Fruit fly (Drosophila melanogaster) whole organism, embryonic: ENCODE measurements around the gene fz3.
A peak's percentile ranks its signal among the peaks of the same experiment; 100 is the strongest.

Experiments used
- CG10543 ChIP-seq: fragments of 200-800 bp; sonication (Bioruptor generic); optimal IDR thresholded peaks from 3 replicates; lab custom pipeline; 2017; ENCODE audit warnings: missing biosample characterization, mild to moderate bottlenecking, missing genetic modification characterization, moderate library complexity
- CG11456 ChIP-seq: fragments of 200-800 bp; sonication (Bioruptor generic); IDR thresholded peaks from 3 replicates; pipeline ENCODE4 v1.3.6; 2022; ENCODE audit warnings: missing biosample characterization, missing genetic modification characterization
- CG12104 ChIP-seq: fragments of 200-800 bp; sonication (Bioruptor generic); optimal IDR thresholded peaks from 3 replicates; lab custom pipeline; 2016; ENCODE audit warnings: missing biosample characterization, missing genetic modification characterization
- CG12659 ChIP-seq: fragments of 200-800 bp; sonication (Bioruptor generic); optimal IDR thresholded peaks from 3 replicates; lab custom pipeline; 2017; ENCODE audit warnings: mild to moderate bottlenecking, missing biosample characterization, missing genetic modification reagents, missing genetic modification characterization
- CG13775 ChIP-seq: fragments of 200-800 bp; sonication (Bioruptor generic); optimal IDR thresholded peaks from 3 replicates; lab custom pipeline; 2017; ENCODE audit warnings: missing biosample characterization, mild to moderate bottlenecking, missing genetic modification characterization
- CG1529 ChIP-seq: fragments of 200-800 bp; sonication (Bioruptor generic); optimal IDR thresholded peaks from 3 replicates; lab custom pipeline; 2018; ENCODE audit warnings: missing biosample characterization, missing genetic modification characterization
- CG15514 ChIP-seq: fragments of 200-800 bp; sonication (Bioruptor generic); optimal IDR thresholded peaks from 3 replicates; lab custom pipeline; 2017; ENCODE audit warnings: missing biosample characterization, missing genetic modification characterization, mild to moderate bottlenecking, moderate library complexity, missing genetic modification reagents
- CG16863 ChIP-seq: fragments of 200-800 bp; sonication (Bioruptor generic); optimal IDR thresholded peaks from 3 replicates; lab custom pipeline; 2016; ENCODE audit warnings: missing biosample characterization, missing genetic modification characterization
- CG17359 ChIP-seq: fragments of 200-800 bp; sonication (Bioruptor generic); optimal IDR thresholded peaks from 3 replicates; lab custom pipeline; 2018; ENCODE audit warnings: missing biosample characterization, mild to moderate bottlenecking, missing genetic modification characterization, moderate library complexity
- CG18476 ChIP-seq: fragments of 200-800 bp; sonication (Bioruptor generic); optimal IDR thresholded peaks from 2 replicates; lab custom pipeline; 2016; ENCODE audit warnings: missing biosample characterization, mild to moderate bottlenecking, missing genetic modification characterization
- CG2202 ChIP-seq: fragments of 200-800 bp; sonication (Bioruptor generic); optimal IDR thresholded peaks from 2 replicates; lab custom pipeline; 2018; ENCODE audit warnings: missing biosample characterization, mild to moderate bottlenecking, missing genetic modification characterization
- CG2678 ChIP-seq: fragments of 200-800 bp; sonication (Bioruptor generic); optimal IDR thresholded peaks from 3 replicates; lab custom pipeline; 2019; ENCODE audit warnings: missing biosample characterization, mild to moderate bottlenecking, missing genetic modification characterization, moderate library complexity
- CG2889 ChIP-seq: fragments of 200-800 bp; sonication (Bioruptor generic); IDR thresholded peaks from 3 replicates; pipeline ENCODE4 v1.3.6; 2022; ENCODE audit warnings: missing biosample characterization, missing genetic modification characterization
- CG30431 ChIP-seq: fragments of 200-800 bp; sonication (Bioruptor generic); optimal IDR thresholded peaks from 2 replicates; lab custom pipeline; 2017; ENCODE audit warnings: missing biosample characterization, missing genetic modification characterization
- CG33213 ChIP-seq: fragments of 200-800 bp; sonication (Bioruptor generic); optimal IDR thresholded peaks from 3 replicates; lab custom pipeline; 2016; ENCODE audit warnings: missing biosample characterization, missing genetic modification characterization
- CG3995 ChIP-seq: fragments of 200-800 bp; sonication (Bioruptor generic); optimal IDR thresholded peaks from 3 replicates; lab custom pipeline; 2016; ENCODE audit warnings: missing biosample characterization, missing genetic modification characterization
- CG42726 ChIP-seq: fragments of 200-800 bp; sonication (Bioruptor generic); IDR thresholded peaks from 2 replicates; pipeline ENCODE4 v1.3.6; 2022; ENCODE audit warnings: missing biosample characterization, missing genetic modification characterization; ENCODE audit not compliant: partially characterized antibody
- CG4404 ChIP-seq: fragments of 200-800 bp; sonication (Bioruptor generic); IDR thresholded peaks from 2 replicates; pipeline ENCODE4 v1.3.6; 2022; ENCODE audit warnings: missing biosample characterization, missing genetic modification characterization
- CG4707 ChIP-seq: fragments of 200-800 bp; sonication (Bioruptor generic); optimal IDR thresholded peaks from 2 replicates; lab custom pipeline; 2018; ENCODE audit warnings: missing biosample characterization, mild to moderate bottlenecking, missing genetic modification characterization, moderate library complexity
- CG4820 ChIP-seq: fragments of 200-800 bp; sonication (Bioruptor generic); optimal IDR thresholded peaks from 3 replicates; lab custom pipeline; 2016; ENCODE audit warnings: missing biosample characterization, missing genetic modification characterization
- CG8281 ChIP-seq: fragments of 200-800 bp; sonication (Bioruptor generic); optimal IDR thresholded peaks from 2 replicates; lab custom pipeline; 2018; ENCODE audit warnings: missing biosample characterization, mild to moderate bottlenecking, missing genetic modification characterization, moderate library complexity
- CG8765 ChIP-seq: fragments of 200-800 bp; sonication (Bioruptor generic); IDR thresholded peaks from 2 replicates; pipeline ENCODE4 v1.3.6; 2022; ENCODE audit warnings: missing biosample characterization, missing genetic modification characterization
- CG8924 ChIP-seq: fragments of 200-800 bp; optimal IDR thresholded peaks from 3 replicates; lab custom pipeline; 2019; ENCODE audit warnings: missing biosample characterization, mild to moderate bottlenecking, missing genetic modification characterization, moderate library complexity
- Dll ChIP-seq: fragments of 200-800 bp; sonication (Bioruptor generic); IDR thresholded peaks from 4 replicates; pipeline ENCODE4 v1.3.6; 2022; ENCODE audit warnings: missing biosample characterization, missing genetic modification characterization; ENCODE audit not compliant: partially characterized antibody
- HHEX ChIP-seq: fragments of 200-800 bp; sonication (Bioruptor generic); optimal IDR thresholded peaks from 3 replicates; lab custom pipeline; 2017; ENCODE audit warnings: missing biosample characterization, mild to moderate bottlenecking, missing genetic modification characterization, missing genetic modification reagents
- HmgZ ChIP-seq: fragments of 200-800 bp; sonication (Bioruptor generic); optimal IDR thresholded peaks from 2 replicates; lab custom pipeline; 2018; ENCODE audit warnings: missing biosample characterization, mild to moderate bottlenecking, missing genetic modification characterization
- Hr3 ChIP-seq: fragments of 200-800 bp; sonication (Bioruptor generic); optimal IDR thresholded peaks from 3 replicates; lab custom pipeline; 2016; ENCODE audit warnings: missing biosample characterization, missing genetic modification characterization
- Max ChIP-seq: fragments of 200-800 bp; sonication (Bioruptor generic); optimal IDR thresholded peaks from 2 replicates; lab custom pipeline; 2016; ENCODE audit warnings: missing biosample characterization, mild to moderate bottlenecking, missing genetic modification characterization
- Mrtf ChIP-seq: fragments of 200-800 bp; sonication (Bioruptor generic); IDR thresholded peaks from 3 replicates; pipeline ENCODE4 v1.3.6; 2022; ENCODE audit warnings: missing biosample characterization, missing genetic modification characterization
- Myb ChIP-seq: fragments of 200-800 bp; sonication (Bioruptor generic); optimal IDR thresholded peaks from 2 replicates; lab custom pipeline; 2016; ENCODE audit warnings: missing biosample characterization, missing genetic modification characterization
- Sox102F ChIP-seq: fragments of 200-800 bp; sonication (Bioruptor generic); optimal IDR thresholded peaks from 2 replicates; lab custom pipeline; 2018; ENCODE audit warnings: missing biosample characterization, mild to moderate bottlenecking, missing genetic modification characterization, moderate library complexity
- bab2 ChIP-seq: fragments of 200-800 bp; sonication (Bioruptor generic); optimal IDR thresholded peaks from 2 replicates; lab custom pipeline; 2016; ENCODE audit warnings: missing biosample characterization, missing genetic modification characterization
- bigmax ChIP-seq: fragments of 200-800 bp; sonication (Bioruptor generic); optimal IDR thresholded peaks from 2 replicates; lab custom pipeline; 2018; ENCODE audit warnings: missing biosample characterization, mild to moderate bottlenecking, missing genetic modification characterization
- chif ChIP-seq, 2 experiments: fragments of 200-800 bp; sonication (Bioruptor generic); optimal IDR thresholded peaks; 3 replicates each; lab custom pipeline; 2016; ENCODE audit warnings: missing biosample characterization in 2 of 2, missing genetic modification characterization in 2 of 2
- fd102C ChIP-seq: fragments of 200-800 bp; sonication (Bioruptor generic); optimal IDR thresholded peaks from 2 replicates; lab custom pipeline; 2018; ENCODE audit warnings: missing biosample characterization, mild to moderate bottlenecking, missing genetic modification characterization, moderate library complexity
- fu2 ChIP-seq: fragments of 200-800 bp; sonication (Bioruptor generic); optimal IDR thresholded peaks from 2 replicates; lab custom pipeline; 2016; ENCODE audit warnings: missing biosample characterization, missing genetic modification characterization
- ham ChIP-seq: fragments of 200-800 bp; sonication (Bioruptor generic); IDR thresholded peaks from 2 replicates; pipeline ENCODE4 v1.3.6; 2022; ENCODE audit warnings: missing biosample characterization, missing genetic modification characterization
- hkb ChIP-seq, 2 experiments: fragments of 200-800 bp in 1 of 2; fragments of >200 bp in 1 of 2; sonication (Bioruptor generic) in 1 of 2; IDR thresholded peaks in 1 of 2; optimal IDR thresholded peaks in 1 of 2; 2 replicates each; pipeline versions ENCODE4 v1.3.6 to Lab custom; 2017 to 2022; ENCODE audit warnings: missing biosample characterization in 1 of 2, missing genetic modification characterization in 1 of 2
- lola ChIP-seq, 3 experiments: fragments of >200 bp in 2 of 3; fragments of 200-800 bp in 1 of 3; sonication (Bioruptor generic) in 1 of 3; optimal IDR thresholded peaks; 2 replicates each; lab custom pipeline; 2017 to 2019; ENCODE audit warnings: missing biosample characterization in 3 of 3, missing genetic modification characterization in 3 of 3, mild to moderate bottlenecking in 1 of 3, moderate library complexity in 1 of 3
- mld ChIP-seq: fragments of 200-800 bp; sonication (Bioruptor generic); IDR thresholded peaks from 3 replicates; pipeline ENCODE4 v1.3.6; 2022; ENCODE audit warnings: missing biosample characterization, missing genetic modification characterization; ENCODE audit not compliant: partially characterized antibody
- nerfin-1 ChIP-seq: fragments of 200-800 bp; sonication (Bioruptor generic); optimal IDR thresholded peaks from 3 replicates; lab custom pipeline; 2019; ENCODE audit warnings: missing biosample characterization, mild to moderate bottlenecking, missing genetic modification characterization, moderate library complexity
- org-1 ChIP-seq: fragments of 200-800 bp; sonication (Bioruptor generic); optimal IDR thresholded peaks from 2 replicates; lab custom pipeline; 2017; ENCODE audit warnings: missing biosample characterization, missing genetic modification characterization
- pzg ChIP-seq: fragments of 200-800 bp; sonication (Bioruptor generic); optimal IDR thresholded peaks from 3 replicates; lab custom pipeline; 2018; ENCODE audit warnings: missing biosample characterization, mild to moderate bottlenecking, missing genetic modification characterization, moderate library complexity
- scrt ChIP-seq: fragments of 200-800 bp; sonication (Bioruptor generic); optimal IDR thresholded peaks from 2 replicates; lab custom pipeline; 2018; ENCODE audit warnings: missing biosample characterization, mild to moderate bottlenecking, missing genetic modification characterization, moderate library complexity
- tgo ChIP-seq: fragments of 200-800 bp; sonication (Bioruptor generic); IDR thresholded peaks from 3 replicates; pipeline ENCODE4 v1.3.6; 2022; ENCODE audit warnings: missing biosample characterization, missing genetic modification characterization
- tin ChIP-seq: fragments of 200-800 bp; sonication (Bioruptor generic); optimal IDR thresholded peaks from 3 replicates; lab custom pipeline; 2016; ENCODE audit warnings: missing biosample characterization, missing genetic modification characterization
- tna ChIP-seq: fragments of 200-800 bp; sonication (Bioruptor generic); IDR thresholded peaks from 2 replicates; pipeline ENCODE4 v1.3.6; 2022; ENCODE audit warnings: missing biosample characterization, missing genetic modification characterization; ENCODE audit not compliant: partially characterized antibody
- z ChIP-seq: fragments of 200-800 bp; sonication (Bioruptor generic); IDR thresholded peaks from 3 replicates; pipeline ENCODE4 v1.3.6; 2022; ENCODE audit warnings: missing biosample characterization, missing genetic modification characterization

fz3 gene

DNA sequence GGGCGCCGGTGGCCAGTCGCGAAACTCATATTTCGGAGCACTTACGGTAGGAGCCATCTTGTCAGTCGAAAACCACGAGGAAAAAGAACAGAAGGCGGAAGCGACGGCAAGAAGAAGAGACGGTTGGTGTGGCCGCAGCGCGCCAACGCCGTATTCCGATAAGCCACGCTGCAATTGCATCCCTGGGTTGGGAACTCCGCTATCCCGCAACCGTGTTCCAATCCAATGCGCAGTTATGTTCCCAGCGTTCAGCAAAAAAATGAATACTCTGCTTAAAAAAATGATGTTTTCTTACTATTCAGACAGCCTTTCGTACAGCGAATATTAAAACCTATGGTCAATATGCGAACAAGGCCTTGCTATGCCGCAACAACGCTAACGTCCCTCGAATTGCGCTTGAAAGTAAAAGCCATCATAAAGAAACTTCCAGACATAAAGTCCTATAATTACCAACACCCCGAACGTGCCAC is 4.7 kb upstream of the fz3 start, which contains the start of gene RpL22 (continued):
- no peak for TF ChIP-seq tna (GFP tag; lab: Robert Waterston, UW)
- no peak for TF ChIP-seq hkb (optimal IDR thresholded peaks at IDR 0.05; lab: Kevin White, UChicago)
- peak; percentile 87 for TF ChIP-seq hkb (GFP tag; IDR thresholded peaks at IDR 0.05; lab: Robert Waterston, UW)
- TF ChIP-seq Sox102F: peak; percentile 60
- TF ChIP-seq CG2889 (GFP tag; lab: Robert Waterston, UW): peak; percentile 54; the same call in 1 of the 3 replicates
- TF ChIP-seq CG33213 (GFP tag; lab: Kevin White, UChicago): peak; percentile 97
- TF ChIP-seq Myb: peak; percentile 89
- peak; percentile 94 for TF ChIP-seq HmgZ (tag; lab: Kevin White, UChicago)
- peak; percentile 79 for TF ChIP-seq bigmax
- TF ChIP-seq lola (GFP tag; optimal IDR thresholded peaks at IDR 0.05; lab: Kevin White, UChicago): peak in 1 of 3 experiments; percentile 59
- 0 out of 4 replicates have a peak, but pooled peaks have one; percentile 20 for TF ChIP-seq Dll
- TF ChIP-seq CG13775 (GFP tag; lab: Kevin White, UChicago): peak; percentile 94
- peak; percentile 77 for TF ChIP-seq CG16863
- peak; percentile 61; the same call in 2 of the 3 replicates for TF ChIP-seq z (GFP tag; lab: Robert Waterston, UW)
- peak; percentile 77 for TF ChIP-seq bab2 (GFP tag; lab: Kevin White, UChicago)
- TF ChIP-seq pzg (GFP tag; lab: Kevin White, UChicago): peak; percentile 98
- peak; percentile 86 for TF ChIP-seq scrt (GFP tag; lab: Kevin White, UChicago)
- TF ChIP-seq Hr3 (GFP tag; lab: Kevin White, UChicago): peak; percentile 67
- TF ChIP-seq Max (GFP tag; lab: Kevin White, UChicago): peak; percentile 89
- peak; percentile 63 for TF ChIP-seq CG18476 (GFP tag; lab: Kevin White, UChicago)
- peak; percentile 76 for TF ChIP-seq CG2202 (tag; lab: Kevin White, UChicago)
- TF ChIP-seq CG8765 (GFP tag; lab: Robert Waterston, UW): peak; percentile 47; the same call in 1 of the 2 replicates
- peak; percentile 89 for TF ChIP-seq fu2 (GFP tag; lab: Kevin White, UChicago)
- TF ChIP-seq CG4404 (GFP tag; lab: Robert Waterston, UW): peak; percentile 66
- TF ChIP-seq chif (GFP tag; optimal IDR thresholded peaks at IDR 0.05; lab: Kevin White, UChicago): peak; percentile 85 to 91
- peak; percentile 60; the same call in 2 of the 3 replicates for TF ChIP-seq Mrtf (GFP tag; lab: Robert Waterston, UW)
- TF ChIP-seq CG4820: peak; percentile 72
- TF ChIP-seq CG2678 (tag; lab: Kevin White, UChicago): peak; percentile 72
- TF ChIP-seq CG15514: peak; percentile 95
- peak; percentile 35 for TF ChIP-seq CG8281 (tag; lab: Kevin White, UChicago)
- peak; percentile 76 for TF ChIP-seq tin (GFP tag; lab: Kevin White, UChicago)
- TF ChIP-seq CG8924 (tag; lab: Kevin White, UChicago): peak; percentile 79
- peak; percentile 95 for TF ChIP-seq HHEX
- TF ChIP-seq ham (GFP tag; lab: Robert Waterston, UW): peak; percentile 56; the same call in 1 of the 2 replicates
- peak; percentile 96 for TF ChIP-seq CG12659 (GFP tag; lab: Kevin White, UChicago)
- peak; percentile 85 for TF ChIP-seq CG10543 (GFP tag; lab: Kevin White, UChicago)
- TF ChIP-seq CG12104: peak; percentile 83
- no peak for TF ChIP-seq CG42726 (GFP tag; lab: Robert Waterston, UW)
- peak; percentile 66 for TF ChIP-seq nerfin-1 (tag; lab: Kevin White, UChicago)
- peak; percentile 83 for TF ChIP-seq CG4707 (GFP tag; lab: Kevin White, UChicago)
- TF ChIP-seq fd102C (GFP tag; lab: Kevin White, UChicago): peak; percentile 82
- TF ChIP-seq CG3995 (GFP tag; lab: Kevin White, UChicago): peak; percentile 81
- peak; percentile 96 for TF ChIP-seq CG11456 (GFP tag; lab: Robert Waterston, UW)
- peak; percentile 78 for TF ChIP-seq CG1529 (GFP tag; lab: Kevin White, UChicago)
- peak; percentile 71; the same call in 2 of the 3 replicates for TF ChIP-seq tgo (GFP tag; lab: Robert Waterston, UW)
- TF ChIP-seq CG17359: peak; percentile 81
- TF ChIP-seq CG30431 (GFP tag; lab: Kevin White, UChicago): peak; percentile 76
- no peak for TF ChIP-seq mld (GFP tag; lab: Robert Waterston, UW)
- peak; percentile 89 for TF ChIP-seq org-1 (GFP tag; lab: Kevin White, UChicago)
